Worm (Caenorhabditis elegans) whole organism, late embryonic: ENCODE data around the gene Y73C8B.9.
A peak's percentile ranks its signal among the peaks of the same experiment; 100 is the strongest.

Source experiments
- C38D4.7 ChIP-seq: fragments of 200-800 bp; sonication (Bioruptor generic); optimal IDR thresholded peaks from 2 replicates; lab custom pipeline; 2018; ENCODE audit warnings: mild to moderate bottlenecking, missing genetic modification characterization, moderate library complexity, missing compliant biosample characterization
- F13H6.1 ChIP-seq: sonication (generic microtip); optimal IDR thresholded peaks from 2 replicates; lab custom pipeline; 2016; ENCODE audit warnings: missing genetic modification characterization, missing compliant biosample characterization
- K02D7.2 ChIP-seq: sonication (generic microtip); optimal IDR thresholded peaks from 2 replicates; lab custom pipeline; 2017; ENCODE audit warnings: mild to moderate bottlenecking, missing genetic modification characterization, missing compliant biosample characterization
- K09A11.1 ChIP-seq: sonication (generic microtip); optimal IDR thresholded peaks from 2 replicates; lab custom pipeline; 2017; ENCODE audit warnings: antibody characterized with exemption, mild to moderate bottlenecking, missing genetic modification characterization, missing compliant biosample characterization; ENCODE audit not compliant: insufficient read depth
- ama-1 ChIP-seq: fragments of 150-350 bp; optimal IDR thresholded peaks from 2 replicates; lab custom pipeline; 2014
- ceh-14 ChIP-seq: sonication (generic microtip); optimal IDR thresholded peaks from 2 replicates; lab custom pipeline; 2016; ENCODE audit warnings: missing genotype, missing genetic modification characterization, missing compliant biosample characterization
- ceh-18 ChIP-seq: sonication (generic microtip); optimal IDR thresholded peaks from 2 replicates; lab custom pipeline; 2016; ENCODE audit warnings: missing genetic modification characterization, missing compliant biosample characterization
- ceh-19 ChIP-seq: fragments of 200-800 bp; sonication (Bioruptor generic); optimal IDR thresholded peaks from 2 replicates; lab custom pipeline; 2018; ENCODE audit warnings: mild to moderate bottlenecking, missing genetic modification characterization, missing compliant biosample characterization
- ceh-2 ChIP-seq: sonication (generic microtip); optimal IDR thresholded peaks from 2 replicates; lab custom pipeline; 2016; ENCODE audit warnings: missing genotype, missing genetic modification characterization, missing compliant biosample characterization
- ceh-22 ChIP-seq: sonication (generic microtip); optimal IDR thresholded peaks from 2 replicates; lab custom pipeline; 2017; ENCODE audit warnings: missing biosample characterization, missing genetic modification characterization
- ceh-24 ChIP-seq: sonication (generic microtip); optimal IDR thresholded peaks from 2 replicates; lab custom pipeline; 2016; ENCODE audit warnings: mild to moderate bottlenecking, missing genetic modification characterization, missing compliant biosample characterization
- ceh-30 ChIP-seq: fragments of 150-350 bp; optimal IDR thresholded peaks from 2 replicates; lab custom pipeline; 2014; ENCODE audit warnings: missing biosample characterization, missing genetic modification characterization
- ceh-31 ChIP-seq: sonication (generic microtip); optimal IDR thresholded peaks from 2 replicates; lab custom pipeline; 2016; ENCODE audit warnings: missing genetic modification characterization, missing compliant biosample characterization
- ceh-45 ChIP-seq: fragments of 200-800 bp; sonication (Bioruptor generic); IDR thresholded peaks from 2 replicates; pipeline ENCODE4 v1.3.6; 2022; ENCODE audit warnings: missing genetic modification reagents, missing genetic modification characterization, missing compliant biosample characterization
- ceh-48 ChIP-seq: sonication (generic microtip); optimal IDR thresholded peaks from 2 replicates; lab custom pipeline; 2016; ENCODE audit warnings: missing genetic modification characterization, inconsistent platforms, missing compliant biosample characterization
- ceh-6 ChIP-seq: fragments of 200-800 bp; sonication (Bioruptor generic); optimal IDR thresholded peaks from 2 replicates; lab custom pipeline; 2018; ENCODE audit warnings: mild to moderate bottlenecking, missing genetic modification characterization, missing compliant biosample characterization
- dmd-4 ChIP-seq: sonication (generic microtip); optimal IDR thresholded peaks from 2 replicates; lab custom pipeline; 2016; ENCODE audit warnings: borderline replicate concordance, missing genetic modification characterization, missing compliant biosample characterization
- dve-1 ChIP-seq: sonication (generic microtip); optimal IDR thresholded peaks from 2 replicates; lab custom pipeline; 2017; ENCODE audit warnings: antibody characterized with exemption, mild to moderate bottlenecking, missing genetic modification characterization, missing compliant biosample characterization
- ets-4 ChIP-seq: sonication (generic microtip); optimal IDR thresholded peaks from 2 replicates; lab custom pipeline; 2016; ENCODE audit warnings: missing genetic modification characterization, missing compliant biosample characterization
- fax-1 ChIP-seq: sonication (generic microtip); optimal IDR thresholded peaks from 2 replicates; lab custom pipeline; 2016; ENCODE audit warnings: missing genotype, missing genetic modification characterization, missing compliant biosample characterization
- fkh-10 ChIP-seq: fragments of 150-350 bp; optimal IDR thresholded peaks from 2 replicates; lab custom pipeline; 2014; ENCODE audit warnings: missing biosample characterization, missing genetic modification reagents, missing genetic modification characterization
- hlh-13 ChIP-seq: fragments of 200-800 bp; sonication (Bioruptor generic); optimal IDR thresholded peaks from 2 replicates; lab custom pipeline; 2018; ENCODE audit warnings: mild to moderate bottlenecking, missing genetic modification characterization, missing compliant biosample characterization
- hlh-15 ChIP-seq: sonication (generic microtip); optimal IDR thresholded peaks from 2 replicates; lab custom pipeline; 2016; ENCODE audit warnings: missing genetic modification characterization, missing compliant biosample characterization
- hlh-6 ChIP-seq: sonication (generic microtip); optimal IDR thresholded peaks from 2 replicates; lab custom pipeline; 2016; ENCODE audit warnings: missing genotype, missing genetic modification characterization, missing compliant biosample characterization
- hlh-8 ChIP-seq: sonication (generic microtip); optimal IDR thresholded peaks from 2 replicates; lab custom pipeline; 2016; ENCODE audit warnings: missing genotype, missing genetic modification characterization, missing compliant biosample characterization
- lim-6 ChIP-seq: sonication (generic microtip); optimal IDR thresholded peaks from 2 replicates; lab custom pipeline; 2016; ENCODE audit warnings: missing genetic modification characterization, missing compliant biosample characterization
- madf-2 ChIP-seq: sonication (generic microtip); optimal IDR thresholded peaks from 2 replicates; lab custom pipeline; 2017; ENCODE audit warnings: missing genetic modification characterization, missing compliant biosample characterization
- mec-3 ChIP-seq: sonication (generic microtip); optimal IDR thresholded peaks from 2 replicates; lab custom pipeline; 2016; ENCODE audit warnings: borderline replicate concordance, missing genetic modification characterization, missing compliant biosample characterization
- nhr-11 ChIP-seq: fragments of 150-350 bp; optimal IDR thresholded peaks from 2 replicates; lab custom pipeline; 2014; ENCODE audit warnings: missing biosample characterization, missing genetic modification characterization
- nhr-232 ChIP-seq: sonication (generic microtip); optimal IDR thresholded peaks from 2 replicates; lab custom pipeline; 2016; ENCODE audit warnings: missing genetic modification characterization, missing compliant biosample characterization
- pag-3 ChIP-seq: sonication (generic microtip); optimal IDR thresholded peaks from 2 replicates; lab custom pipeline; 2016; ENCODE audit warnings: missing compliant biosample characterization, missing genetic modification characterization, borderline replicate concordance
- pat-9 ChIP-seq: fragments of 200-800 bp; sonication (Bioruptor generic); optimal IDR thresholded peaks from 2 replicates; lab custom pipeline; 2018; ENCODE audit warnings: mild to moderate bottlenecking, missing genetic modification characterization, moderate library complexity, missing compliant biosample characterization
- pax-1 ChIP-seq: fragments of 150-350 bp; optimal IDR thresholded peaks from 2 replicates; lab custom pipeline; 2014; ENCODE audit warnings: missing biosample characterization, missing genetic modification characterization
- pha-2 ChIP-seq: sonication (generic microtip); optimal IDR thresholded peaks from 2 replicates; lab custom pipeline; 2017; ENCODE audit warnings: mild to moderate bottlenecking, missing genetic modification characterization, missing compliant biosample characterization
- pha-4 ChIP-seq: fragments of 150-350 bp; optimal IDR thresholded peaks from 2 replicates; lab custom pipeline; 2018; ENCODE audit warnings: missing biosample characterization, missing genetic modification reagents, missing genetic modification characterization
- pros-1 ChIP-seq: fragments of 150-350 bp; optimal IDR thresholded peaks from 2 replicates; lab custom pipeline; 2014; ENCODE audit warnings: missing biosample characterization, missing genetic modification reagents, missing genetic modification characterization
- ref-2 ChIP-seq: sonication (generic microtip); optimal IDR thresholded peaks from 2 replicates; lab custom pipeline; 2016; ENCODE audit warnings: missing genetic modification characterization, missing compliant biosample characterization
- rnt-1 ChIP-seq: sonication (generic microtip); optimal IDR thresholded peaks from 2 replicates; lab custom pipeline; 2016; ENCODE audit warnings: missing genetic modification characterization, missing compliant biosample characterization
- sdc-2 ChIP-seq: sonication (generic microtip); optimal IDR thresholded peaks from 2 replicates; lab custom pipeline; 2016; ENCODE audit warnings: missing genotype, missing genetic modification characterization, missing compliant biosample characterization
- sox-2 ChIP-seq: fragments of 200-800 bp; sonication (Bioruptor generic); IDR thresholded peaks from 2 replicates; pipeline ENCODE4 v1.3.6; 2022; ENCODE audit warnings: missing genetic modification reagents, missing genetic modification characterization, missing compliant biosample characterization
- sox-4 ChIP-seq: sonication (generic microtip); optimal IDR thresholded peaks from 2 replicates; lab custom pipeline; 2017; ENCODE audit warnings: mild to moderate bottlenecking, missing genetic modification characterization, inconsistent platforms, missing compliant biosample characterization
- syd-9 ChIP-seq: sonication (generic microtip); optimal IDR thresholded peaks from 2 replicates; lab custom pipeline; 2016; ENCODE audit warnings: mild to moderate bottlenecking, missing genetic modification characterization, moderate library complexity, missing compliant biosample characterization
- ttx-3 ChIP-seq: sonication (generic microtip); optimal IDR thresholded peaks from 2 replicates; lab custom pipeline; 2016; ENCODE audit warnings: missing genetic modification reagents, missing genetic modification characterization, missing compliant biosample characterization
- unc-42 ChIP-seq: sonication (generic microtip); optimal IDR thresholded peaks from 2 replicates; lab custom pipeline; 2016; ENCODE audit warnings: missing genotype, missing genetic modification characterization, missing compliant biosample characterization
- zip-5 ChIP-seq: sonication (generic microtip); optimal IDR thresholded peaks from 2 replicates; lab custom pipeline; 2016; ENCODE audit warnings: missing genetic modification characterization, missing compliant biosample characterization

Gene Y73C8B.9

ce11 chrV:3227373-3227772 is 34.0 kb downstream of the Y73C8B.9 start, which contains the start of gene K08D9.2:
Gene K08D9.2, plus strand, starts transcription at chrV:3227673.
- no peak for TF ChIP-seq ets-4 (tag; lab: Kevin White, UChicago)
- TF ChIP-seq ceh-48 (tag; lab: Kevin White, UChicago): no peak
- TF ChIP-seq nhr-232 (tag; lab: Kevin White, UChicago): no peak
- no peak for TF ChIP-seq ceh-45 (GFP tag; lab: Robert Waterston, UW)
- no peak for TF ChIP-seq pha-2 (tag; lab: Kevin White, UChicago)
- TF ChIP-seq ceh-18 (tag; lab: Kevin White, UChicago): no peak
- TF ChIP-seq madf-2 (tag; lab: Kevin White, UChicago): no peak
- TF ChIP-seq sox-4 (tag; lab: Kevin White, UChicago): no peak
- TF ChIP-seq sox-2: no peak
- no peak for TF ChIP-seq fkh-10 (GFP tag; lab: Kevin White, UChicago)
- no peak for TF ChIP-seq pha-4 (tag; lab: Kevin White, UChicago)
- no peak for TF ChIP-seq ama-1 (lab: Kevin White, UChicago)
- no peak for TF ChIP-seq ceh-24 (tag; lab: Kevin White, UChicago)
- no peak for TF ChIP-seq ttx-3 (tag; lab: Kevin White, UChicago)
- no peak for TF ChIP-seq ceh-30 (tag; lab: Kevin White, UChicago)
- TF ChIP-seq fax-1 (tag; lab: Kevin White, UChicago): no peak
- no peak for TF ChIP-seq rnt-1 (tag; lab: Kevin White, UChicago)
- no peak for TF ChIP-seq K09A11.1 (tag; lab: Kevin White, UChicago)
- TF ChIP-seq ref-2: no peak
- no peak for TF ChIP-seq nhr-11 (tag; lab: Kevin White, UChicago)
- TF ChIP-seq, all 69 proteins: peak for 0

DNA sequence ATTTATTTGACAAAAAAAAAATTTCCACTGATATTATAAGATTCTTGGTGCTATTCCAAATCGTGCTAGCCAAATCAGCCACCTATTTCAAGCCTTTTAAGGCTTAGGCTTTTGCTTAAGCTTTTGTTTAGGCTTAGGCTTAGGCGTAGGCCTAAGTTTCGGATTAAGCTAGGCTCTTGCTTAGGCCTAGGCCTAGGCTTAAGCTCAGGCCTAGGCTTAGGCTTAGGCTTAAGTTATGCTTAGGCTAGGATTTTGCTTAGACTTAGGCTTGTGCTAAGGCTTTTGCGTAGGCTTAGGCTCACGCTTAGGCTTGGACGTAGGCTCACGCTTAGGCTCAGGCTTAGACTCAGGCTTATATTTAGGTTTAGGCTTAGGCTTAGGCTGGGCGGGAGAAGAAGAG is 36.8 kb downstream of the Y73C8B.9 start:
- TF ChIP-seq dve-1 (tag; lab: Kevin White, UChicago) (peak; percentile 61), madf-2 (tag; lab: Kevin White, UChicago) (no peak)
- TF ChIP-seq, all 69 proteins: peak for 1

DNA sequence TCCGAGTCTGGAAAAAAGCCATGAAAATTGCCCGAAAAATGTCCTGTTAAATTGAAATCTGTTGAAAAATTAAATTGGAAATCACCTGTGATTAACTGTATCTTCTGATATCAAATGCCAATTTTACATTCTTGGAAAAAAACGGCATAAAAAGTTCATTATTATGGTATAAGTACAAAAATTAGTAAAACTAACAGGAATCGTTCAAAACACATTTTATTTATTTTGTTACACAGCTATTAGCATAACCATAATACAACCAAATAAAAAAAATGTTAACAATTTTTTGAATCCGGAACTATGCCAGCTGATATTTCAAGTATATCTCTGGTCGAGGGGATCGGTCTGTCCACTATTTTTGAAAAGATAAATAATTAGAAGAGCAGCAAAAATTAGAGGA is 37.2 kb downstream of the Y73C8B.9 start, which contains the start of gene K08D9.10:
TSS of gene K08D9.10 (plus strand) at position 301 of the 400 bp plus-strand sequence.
- no peak for TF ChIP-seq zip-5
- no peak for TF ChIP-seq fax-1 (tag; lab: Kevin White, UChicago)
- no peak for TF ChIP-seq F13H6.1 (tag; lab: Kevin White, UChicago)
- TF ChIP-seq ttx-3 (tag; lab: Kevin White, UChicago): no peak
- TF ChIP-seq ceh-6: no peak
- no peak for TF ChIP-seq pha-2 (tag; lab: Kevin White, UChicago)
- no peak for TF ChIP-seq ceh-31
- no peak for TF ChIP-seq madf-2 (tag; lab: Kevin White, UChicago)
- TF ChIP-seq ets-4 (tag; lab: Kevin White, UChicago): no peak
- TF ChIP-seq ceh-2 (tag; lab: Kevin White, UChicago): no peak
- no peak for TF ChIP-seq ceh-14 (tag; lab: Kevin White, UChicago)
- TF ChIP-seq ceh-24 (tag; lab: Kevin White, UChicago): no peak
- no peak for TF ChIP-seq ceh-19 (GFP tag; lab: Kevin White, UChicago)
- TF ChIP-seq pag-3 (tag; lab: Kevin White, UChicago): no peak
- TF ChIP-seq nhr-232 (tag; lab: Kevin White, UChicago): no peak
- no peak for TF ChIP-seq pat-9 (tag; lab: Kevin White, UChicago)
- TF ChIP-seq syd-9: no peak
- no peak for TF ChIP-seq fkh-10 (GFP tag; lab: Kevin White, UChicago)
- no peak for TF ChIP-seq pax-1 (tag; lab: Kevin White, UChicago)
- no peak for TF ChIP-seq pros-1
- TF ChIP-seq, all 69 proteins: peak for 0

ce11 chrV:3234887-3235286 is 41.5 kb downstream of the Y73C8B.9 start, which contains the start of gene K08D9.6:
Gene K08D9.6, minus strand, starts transcription at chrV:3234987.
- TF ChIP-seq dmd-4 (tag; lab: Kevin White, UChicago): no peak
- no peak for TF ChIP-seq syd-9
- TF ChIP-seq hlh-8: no peak
- TF ChIP-seq K02D7.2 (tag; lab: Kevin White, UChicago): no peak
- no peak for TF ChIP-seq sdc-2 (tag; lab: Kevin White, UChicago)
- no peak for TF ChIP-seq ceh-18 (tag; lab: Kevin White, UChicago)
- TF ChIP-seq hlh-13 (GFP tag; lab: Kevin White, UChicago): no peak
- no peak for TF ChIP-seq hlh-6
- no peak for TF ChIP-seq C38D4.7 (GFP tag; lab: Kevin White, UChicago)
- TF ChIP-seq ceh-19 (GFP tag; lab: Kevin White, UChicago): no peak
- TF ChIP-seq pros-1: no peak
- TF ChIP-seq lim-6 (tag; lab: Kevin White, UChicago): no peak
- TF ChIP-seq sox-4 (tag; lab: Kevin White, UChicago): no peak
- no peak for TF ChIP-seq dve-1 (tag; lab: Kevin White, UChicago)
- no peak for TF ChIP-seq hlh-15 (tag; lab: Kevin White, UChicago)
- no peak for TF ChIP-seq unc-42
- no peak for TF ChIP-seq mec-3 (tag; lab: Kevin White, UChicago)
- no peak for TF ChIP-seq ceh-22
- TF ChIP-seq ceh-24 (tag; lab: Kevin White, UChicago): no peak
- TF ChIP-seq, all 69 proteins: peak for 0
